Worm (Caenorhabditis elegans): ENCODE data around the gene Y49F6B.12.

Gene Y49F6B.12

ce11 chrII:3429400-3429799, 42.8 kb downstream of the Y49F6B.12 start, which contains the start of gene C16C8.18:
TSS of gene C16C8.18 (plus strand) at chrII:3429700.
- no peak for TF ChIP-seq ref-2 (tag; optimal IDR thresholded peaks at IDR 0.05)
- TF ChIP-seq ceh-24 (tag; optimal IDR thresholded peaks at IDR 0.05): no peak
- no peak for TF ChIP-seq unc-86 (tag; optimal IDR thresholded peaks at IDR 0.05)
- no peak for TF ChIP-seq eyg-1 (tag; optimal IDR thresholded peaks at IDR 0.05)
- no peak for TF ChIP-seq odd-2 (tag; optimal IDR thresholded peaks at IDR 0.05)
- no peak for TF ChIP-seq ceh-22 (tag; optimal IDR thresholded peaks at IDR 0.05)
- TF ChIP-seq fax-1 (tag; optimal IDR thresholded peaks at IDR 0.05): no peak
- TF ChIP-seq pat-9 (tag; optimal IDR thresholded peaks at IDR 0.05): no peak
- TF ChIP-seq rnt-1 (tag; optimal IDR thresholded peaks at IDR 0.05): no peak
- no peak for TF ChIP-seq ceh-14 (tag; optimal IDR thresholded peaks at IDR 0.05)
- no peak for TF ChIP-seq ceh-30 (tag; optimal IDR thresholded peaks at IDR 0.05)
- no peak for TF ChIP-seq gmeb-2 (tag; optimal IDR thresholded peaks at IDR 0.05)
- no peak for TF ChIP-seq Y22D7AL.16 (tag; optimal IDR thresholded peaks at IDR 0.05)
- no peak for TF ChIP-seq tbx-7 (tag; optimal IDR thresholded peaks at IDR 0.05)
- TF ChIP-seq pax-1 (tag; optimal IDR thresholded peaks at IDR 0.05): no peak

DNA sequence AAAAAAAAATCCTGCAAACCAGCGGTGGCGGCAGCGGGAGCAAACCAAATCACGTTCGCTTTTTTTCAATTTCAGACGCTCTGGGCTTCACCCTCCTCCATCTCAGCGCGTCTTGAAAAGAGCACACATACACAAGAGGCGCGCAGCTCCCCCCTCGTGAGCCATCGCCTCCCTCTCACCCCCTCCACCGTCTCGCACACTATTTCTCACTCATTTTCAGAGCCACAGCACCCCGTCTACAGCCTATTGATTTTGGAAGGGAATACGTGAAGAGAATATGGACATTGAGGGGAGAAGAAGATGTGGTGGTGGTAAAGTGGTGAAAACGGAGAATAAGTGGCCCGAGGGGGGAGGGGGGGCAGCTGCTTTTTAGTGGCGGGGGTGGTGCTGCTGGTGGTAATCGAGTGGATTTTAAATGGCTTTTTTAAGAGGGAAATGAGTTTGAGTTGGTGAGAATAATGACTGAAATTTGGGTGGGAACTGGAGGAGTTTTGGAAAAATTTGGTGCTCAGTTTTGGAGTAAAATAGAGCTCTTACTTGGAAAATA, 44.0 kb downstream of the Y49F6B.12 start:
- TF ChIP-seq unc-3 (GFP tag; conservative IDR thresholded peaks at IDR 0.05) (no peak), unc-3 (tag; optimal IDR thresholded peaks at IDR 0.05) (peak; percentile 11), nfya-1 (tag; optimal IDR thresholded peaks at IDR 0.05) (peak; percentile 8), hlh-8 (tag; optimal IDR thresholded peaks at IDR 0.05) (no peak), ceh-48 (tag; optimal IDR thresholded peaks at IDR 0.05) (peak; percentile 85), pros-1 (tag; optimal IDR thresholded peaks at IDR 0.05) (no peak), sox-4 (tag; optimal IDR thresholded peaks at IDR 0.05) (peak; percentile 17), pha-2 (tag; optimal IDR thresholded peaks at IDR 0.05) (no peak), ceh-19 (GFP tag; optimal IDR thresholded peaks at IDR 0.05) (peak; percentile 49), hlh-30 (tag; optimal IDR thresholded peaks at IDR 0.05; ENCODE audit: insufficient read depth) (peak; percentile 28), pha-4 (tag; optimal IDR thresholded peaks at IDR 0.05) (no peak), zip-5 (tag; optimal IDR thresholded peaks at IDR 0.05) (no peak), ceh-14 (tag; optimal IDR thresholded peaks at IDR 0.05) (no peak)

- no peak for TF ChIP-seq K09A11.1 (tag; optimal IDR thresholded peaks at IDR 0.05; ENCODE audit: insufficient read depth)
- no peak for TF ChIP-seq ref-2 (tag; optimal IDR thresholded peaks at IDR 0.05)
- no peak for TF ChIP-seq nfya-1 (tag; optimal IDR thresholded peaks at IDR 0.05)
- TF ChIP-seq mec-3 (tag; optimal IDR thresholded peaks at IDR 0.05; ENCODE audit: borderline replicate concordance): no peak
- no peak for TF ChIP-seq elt-2 (tag; optimal IDR thresholded peaks at IDR 0.05)
- no peak for TF ChIP-seq tbx-2 (tag; optimal IDR thresholded peaks at IDR 0.05)
- TF ChIP-seq C08G9.2 (tag; optimal IDR thresholded peaks at IDR 0.05): no peak
- TF ChIP-seq hlh-6 (tag; optimal IDR thresholded peaks at IDR 0.05): no peak
- no peak for TF ChIP-seq sdc-2 (tag; optimal IDR thresholded peaks at IDR 0.05)
- TF ChIP-seq tbx-7 (tag; optimal IDR thresholded peaks at IDR 0.05): no peak
- no peak for TF ChIP-seq ceh-22 (tag; optimal IDR thresholded peaks at IDR 0.05)
- TF ChIP-seq pros-1 (tag; optimal IDR thresholded peaks at IDR 0.05): no peak
- no peak for TF ChIP-seq zip-5 (tag; optimal IDR thresholded peaks at IDR 0.05)
- no peak for TF ChIP-seq ceh-30 (tag; optimal IDR thresholded peaks at IDR 0.05)
- no peak for TF ChIP-seq pha-2 (tag; optimal IDR thresholded peaks at IDR 0.05)
- no peak for TF ChIP-seq che-1 (tag; optimal IDR thresholded peaks at IDR 0.05)
These were observed 46.8 kb downstream of the Y49F6B.12 start, which contains the start of gene nep-11 for ce11 chrII:3425433-3425832. TSS of gene nep-11 (minus strand) at chrII:3425533.

DNA sequence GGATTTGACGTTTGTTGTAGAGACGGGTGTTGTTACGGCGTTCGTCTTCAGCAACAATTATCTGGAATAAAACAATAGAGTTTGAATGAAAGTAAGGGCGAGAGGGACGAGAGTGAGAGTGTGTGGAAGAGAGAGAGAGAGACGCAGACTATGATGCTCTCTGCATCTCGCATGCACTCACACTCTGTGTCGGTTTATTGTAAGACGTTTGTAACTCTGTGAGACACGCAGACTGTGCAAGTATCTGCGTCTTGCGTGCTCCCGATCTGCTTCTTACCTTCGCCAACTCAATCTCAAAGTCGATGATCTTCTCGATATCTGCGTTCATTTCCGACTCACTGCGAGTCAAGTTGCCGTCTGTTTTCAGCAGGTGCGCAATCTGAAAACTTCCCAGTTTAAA, 49.3 kb downstream of the Y49F6B.12 start:
- TF ChIP-seq ceh-30 (tag; optimal IDR thresholded peaks at IDR 0.05) (no peak), hlh-13 (GFP tag; optimal IDR thresholded peaks at IDR 0.05) (no peak), nhr-232 (tag; optimal IDR thresholded peaks at IDR 0.05) (no peak), C08G9.2 (tag; optimal IDR thresholded peaks at IDR 0.05) (no peak), elt-4 (tag; optimal IDR thresholded peaks at IDR 0.05) (no peak), ahr-1 (tag; optimal IDR thresholded peaks at IDR 0.05) (no peak)
